Fruit fly (Drosophila melanogaster) whole organism, prepupa: ENCODE data around the gene Asciz.

ENCODE experiments used
- CG15336 ChIP-seq: fragments of 200-800 bp; sonication (Bioruptor generic); IDR thresholded peaks from 2 replicates; pipeline ENCODE4 v1.3.6; 2022; ENCODE audit warnings: missing biosample characterization, missing genetic modification characterization
- CG1621 ChIP-seq: fragments of 200-800 bp; sonication (Bioruptor generic); optimal IDR thresholded peaks from 3 replicates; lab custom pipeline; 2018; ENCODE audit warnings: missing biosample characterization, mild to moderate bottlenecking, missing genetic modification characterization
- CG16779 ChIP-seq: fragments of 200-800 bp; sonication (Bioruptor generic); optimal IDR thresholded peaks from 3 replicates; lab custom pipeline; 2017; ENCODE audit warnings: missing biosample characterization, mild to moderate bottlenecking, missing genetic modification characterization
- CG3032 ChIP-seq: fragments of 200-800 bp; optimal IDR thresholded peaks from 2 replicates; lab custom pipeline; 2019; ENCODE audit warnings: missing biosample characterization, mild to moderate bottlenecking, missing genetic modification characterization, moderate library complexity
- CG31627 ChIP-seq: fragments of 200-800 bp; sonication (Bioruptor generic); optimal IDR thresholded peaks from 3 replicates; lab custom pipeline; 2016; ENCODE audit warnings: missing biosample characterization, missing genetic modification characterization
- CG34406 ChIP-seq: fragments of 200-800 bp; sonication (Bioruptor generic); optimal IDR thresholded peaks from 3 replicates; lab custom pipeline; 2016; ENCODE audit warnings: missing biosample characterization, missing genetic modification characterization
- CG3919 ChIP-seq: fragments of 200-800 bp; sonication (Bioruptor generic); optimal IDR thresholded peaks from 3 replicates; lab custom pipeline; 2016; ENCODE audit warnings: missing biosample characterization, missing genetic modification characterization
- CG6163 ChIP-seq: fragments of 200-800 bp; sonication (Bioruptor generic); IDR thresholded peaks from 3 replicates; pipeline ENCODE4 v1.3.6; 2022; ENCODE audit warnings: missing biosample characterization, missing genetic modification characterization
- CG6808 ChIP-seq: fragments of 200-800 bp; sonication (Bioruptor generic); optimal IDR thresholded peaks from 3 replicates; lab custom pipeline; 2017; ENCODE audit warnings: missing biosample characterization, missing genetic modification characterization, mild to moderate bottlenecking, moderate library complexity, missing genetic modification reagents
- CG8119 ChIP-seq: fragments of 200-800 bp; sonication (Bioruptor generic); IDR thresholded peaks from 3 replicates; pipeline ENCODE4 v1.3.6; 2022; ENCODE audit warnings: missing biosample characterization, missing genetic modification characterization
- Eip75B ChIP-seq: fragments of 200-800 bp; sonication (Bioruptor generic); optimal IDR thresholded peaks from 3 replicates; lab custom pipeline; 2016; ENCODE audit warnings: missing biosample characterization, missing genetic modification characterization
- Ets96B ChIP-seq: fragments of 200-800 bp; optimal IDR thresholded peaks from 2 replicates; lab custom pipeline; 2019; ENCODE audit warnings: missing biosample characterization, mild to moderate bottlenecking, missing genetic modification characterization, moderate library complexity
- Hr38 ChIP-seq: sonication (Bioruptor generic); optimal IDR thresholded peaks from 2 replicates; lab custom pipeline; 2016; ENCODE audit warnings: missing biosample characterization, missing genetic modification characterization
- Hr39 ChIP-seq: fragments of 200-800 bp; sonication (Bioruptor generic); optimal IDR thresholded peaks from 2 replicates; lab custom pipeline; 2016; ENCODE audit warnings: missing biosample characterization, missing genetic modification characterization
- Met ChIP-seq: fragments of 200-800 bp; sonication (Bioruptor generic); optimal IDR thresholded peaks from 3 replicates; lab custom pipeline; 2016; ENCODE audit warnings: missing biosample characterization, missing genetic modification characterization
- Sox14 ChIP-seq: fragments of 200-800 bp; sonication (Bioruptor generic); optimal IDR thresholded peaks from 3 replicates; lab custom pipeline; 2016; ENCODE audit warnings: missing biosample characterization, missing genetic modification characterization
- cyc ChIP-seq: fragments of 200-800 bp; sonication (Bioruptor generic); optimal IDR thresholded peaks from 3 replicates; lab custom pipeline; 2016; ENCODE audit warnings: missing biosample characterization, missing genetic modification characterization
- dsx ChIP-seq: fragments of 200-800 bp; optimal IDR thresholded peaks from 3 replicates; lab custom pipeline; 2019; ENCODE audit warnings: missing biosample characterization, mild to moderate bottlenecking, missing genetic modification characterization, moderate library complexity; ENCODE audit not compliant: poor library complexity, severe bottlenecking
- eg ChIP-seq: fragments of 200-800 bp; sonication (Bioruptor generic); IDR thresholded peaks from 3 replicates; pipeline ENCODE4 v1.3.6; 2022; ENCODE audit warnings: missing biosample characterization, missing genetic modification characterization
- esn ChIP-seq: fragments of 200-800 bp; sonication (Bioruptor generic); optimal IDR thresholded peaks from 2 replicates; lab custom pipeline; 2016; ENCODE audit warnings: missing biosample characterization, mild to moderate bottlenecking, missing genetic modification characterization, moderate library complexity
- fd59A ChIP-seq: fragments of 200-800 bp; sonication (Bioruptor generic); optimal IDR thresholded peaks from 2 replicates; lab custom pipeline; 2017; ENCODE audit warnings: missing biosample characterization, mild to moderate bottlenecking, missing genetic modification characterization, missing genetic modification reagents
- pdm3 ChIP-seq: fragments of 200-800 bp; sonication (Bioruptor generic); optimal IDR thresholded peaks from 3 replicates; lab custom pipeline; 2016; ENCODE audit warnings: missing biosample characterization, missing genetic modification characterization
- ss ChIP-seq, 2 experiments: fragments of 200-800 bp; sonication (Bioruptor generic); optimal IDR thresholded peaks; 2 replicates in 1 of 2; 3 replicates in 1 of 2; lab custom pipeline; 2017 to 2018; ENCODE audit warnings: mild to moderate bottlenecking in 2 of 2, missing biosample characterization in 2 of 2, missing genetic modification characterization in 2 of 2, moderate library complexity in 1 of 2
- svp ChIP-seq: fragments of 200-800 bp; sonication (Bioruptor generic); peaks from one replicate; lab custom pipeline; 2016; ENCODE audit warnings: missing biosample characterization, missing genetic modification characterization
- vri ChIP-seq: fragments of 200-800 bp; sonication (Bioruptor generic); optimal IDR thresholded peaks from 3 replicates; lab custom pipeline; 2016; ENCODE audit warnings: missing biosample characterization, mild to moderate bottlenecking, missing genetic modification characterization

The Asciz gene

DNA sequence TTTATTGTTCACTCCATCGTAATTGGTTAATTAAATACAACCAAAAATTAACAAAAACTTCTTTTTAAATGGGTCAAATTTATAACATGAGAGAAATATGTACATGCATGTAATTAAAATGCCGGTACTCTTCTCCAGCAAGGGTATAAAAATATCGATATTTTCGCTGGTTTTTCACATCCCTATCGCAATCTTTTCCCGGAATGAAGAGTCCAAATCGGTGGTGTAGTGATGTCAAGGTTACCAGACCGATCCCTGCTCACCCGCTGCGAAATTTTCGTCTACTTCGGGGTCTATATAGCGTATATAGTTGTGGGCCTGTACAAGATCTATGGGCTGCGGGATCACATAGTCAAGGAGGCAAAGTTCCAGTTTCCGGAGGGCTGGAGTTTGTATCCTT is 4.1 kb downstream of the Asciz start, which contains the start of gene rasp:
Gene rasp (plus strand): TSS at position 213 of the 400 bp plus-strand sequence.
- TF ChIP-seq fd59A: no peak
- TF ChIP-seq CG1621 (tag; lab: Kevin White, UChicago): peak; percentile 90

DNA sequence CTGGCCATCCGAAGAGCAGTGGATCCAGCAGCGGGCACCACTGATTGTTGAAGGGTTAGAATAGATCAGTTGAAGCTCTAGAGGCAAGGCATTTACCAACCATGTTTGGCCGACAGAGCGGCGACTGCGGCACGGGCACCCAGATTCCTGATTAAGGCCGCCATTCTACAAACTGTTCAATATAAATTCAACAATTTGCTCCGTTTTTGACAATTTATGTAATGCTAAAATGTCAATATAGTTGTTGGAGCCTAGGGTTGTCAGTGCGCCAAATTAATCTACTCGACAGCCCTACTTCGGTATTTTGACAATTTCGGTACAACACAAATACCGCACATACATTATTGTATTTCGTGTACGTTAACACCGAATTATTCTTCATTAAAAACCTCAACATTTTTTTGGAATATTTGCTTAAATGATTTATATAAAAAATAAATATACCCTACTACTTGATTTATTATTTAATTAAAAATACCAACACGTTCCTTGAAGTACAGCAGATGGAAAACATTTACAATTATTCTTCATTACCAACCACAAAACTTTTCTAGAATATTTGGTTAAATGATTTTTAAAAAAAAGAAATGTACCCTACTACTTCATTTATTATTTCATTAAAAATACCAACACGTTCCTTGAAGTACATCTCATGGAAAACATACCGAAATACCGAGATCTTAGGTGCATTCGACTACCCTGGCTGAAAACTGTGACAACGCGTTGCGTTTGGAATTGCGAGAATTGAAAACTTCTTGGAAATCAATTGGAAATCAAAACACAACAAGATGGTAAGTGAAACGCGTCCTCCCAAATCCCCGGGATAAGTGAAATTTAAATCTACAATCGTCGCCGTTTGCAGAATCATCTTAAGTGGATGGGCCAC is 6.5 kb downstream of the Asciz start, which contains the start of the genes ND-30 and CG15812:
Gene ND-30 (minus strand): TSS at position 270 of the 886 bp plus-strand sequence.
Gene CG15812 (plus strand): TSS at position 683 of the 886 bp plus-strand sequence.
- no peak for TF ChIP-seq pdm3
- TF ChIP-seq CG3032 (tag; lab: Kevin White, UChicago): peak; percentile 14
- TF ChIP-seq esn (GFP tag; lab: Kevin White, UChicago): peak; percentile 48
- TF ChIP-seq cyc (GFP tag; lab: Kevin White, UChicago): peak; percentile 21

DNA sequence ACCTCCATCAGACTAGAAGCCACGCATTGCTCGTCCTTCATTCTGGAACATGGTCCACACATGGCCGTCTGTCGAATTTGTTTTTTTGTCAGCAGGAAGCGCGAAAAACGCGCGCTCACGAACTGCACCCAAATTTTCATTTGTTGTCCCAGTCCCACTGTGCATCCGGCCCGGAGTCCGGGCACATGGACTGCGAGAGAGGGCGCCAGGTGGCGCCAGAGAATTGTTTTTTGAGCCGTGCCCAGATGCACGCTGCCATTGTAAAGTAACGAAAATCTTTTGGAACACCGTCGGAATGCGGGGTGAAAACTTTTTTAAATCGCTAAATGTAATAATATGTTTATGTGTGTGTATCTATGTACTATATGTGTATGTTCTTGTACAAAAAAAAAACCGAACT is 8.4 kb downstream of the Asciz start:
- TF ChIP-seq CG1621 (tag; lab: Kevin White, UChicago) (no peak), CG16779 (no peak), dsx (GFP tag; lab: Kevin White, UChicago) (no peak), eg (GFP tag; lab: Robert Waterston, UW) (no peak), vri (GFP tag; lab: Kevin White, UChicago) (no peak), CG6808 (GFP tag; lab: Kevin White, UChicago) (no peak), CG3919 (no peak), Met (GFP tag; lab: Kevin White, UChicago) (no peak), Hr38 (GFP tag; lab: Kevin White, UChicago) (no peak), Hr39 (no peak), CG3032 (tag; lab: Kevin White, UChicago) (no peak)

DNA sequence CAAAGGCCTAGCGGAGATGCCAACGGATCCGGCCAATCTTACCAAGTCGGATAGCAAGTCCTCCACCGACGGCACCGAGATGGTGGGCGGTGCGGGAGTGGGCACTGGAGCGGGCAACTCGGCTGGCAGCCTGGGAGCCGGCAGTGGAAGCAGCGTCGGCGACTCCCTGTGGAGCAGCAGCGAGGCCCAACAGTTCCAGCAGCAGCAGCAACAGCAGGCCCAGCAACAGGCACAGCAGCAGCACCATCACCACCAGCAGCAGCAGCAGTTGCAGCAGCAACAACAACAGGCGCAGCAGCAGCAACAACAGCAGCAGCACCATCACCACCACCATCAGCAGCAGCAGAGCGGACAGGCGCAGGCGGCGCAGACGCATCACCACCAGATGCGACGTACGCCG is 15.7 kb downstream of the Asciz start:
- TF ChIP-seq pdm3 (no peak), Sox14 (GFP tag; lab: Kevin White, UChicago) (no peak), CG8119 (GFP tag; lab: Robert Waterston, UW) (no peak)
- TF ChIP-seq, all 60 proteins: peak for 0

DNA sequence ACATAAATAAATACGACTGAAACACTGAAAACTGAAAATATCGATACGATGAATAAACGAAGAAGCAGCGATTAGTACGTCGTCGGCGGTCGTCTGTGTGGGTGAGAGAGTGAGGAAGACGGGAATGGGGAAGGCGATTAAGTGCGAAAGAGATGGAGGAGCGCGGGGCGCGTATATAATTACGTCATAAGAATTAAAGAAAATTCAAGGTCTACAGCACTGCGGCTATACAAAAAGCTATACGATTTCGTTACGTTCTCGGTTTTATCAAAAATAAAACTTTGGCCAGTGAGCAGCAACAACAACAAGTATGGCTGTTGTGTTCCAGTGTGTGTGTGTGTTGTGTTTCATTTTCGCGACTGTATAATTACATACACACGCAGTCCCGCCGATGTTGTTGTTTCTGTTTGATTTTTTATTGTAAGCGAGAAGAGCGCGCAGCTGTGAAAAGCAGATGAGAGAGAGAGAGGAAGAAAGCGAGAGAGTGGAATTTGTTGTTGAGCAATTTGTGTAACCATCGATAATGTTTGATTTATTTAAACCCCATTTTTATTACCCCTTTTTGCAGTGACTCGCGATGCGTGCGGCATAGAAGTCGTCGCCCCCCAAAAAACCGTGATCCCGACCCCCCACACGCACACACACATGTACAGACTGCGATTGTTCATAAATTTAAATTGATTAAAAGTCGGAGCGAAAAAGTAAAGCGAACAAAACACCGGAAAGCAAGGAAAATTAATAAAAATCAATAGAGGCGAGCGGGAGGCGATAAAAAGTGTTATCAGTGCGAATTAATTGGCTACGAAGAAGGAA is 16.8 kb downstream of the Asciz start:
- TF ChIP-seq CG31627 (GFP tag; lab: Kevin White, UChicago) (no peak), CG16779 (peak; percentile 19), CG8119 (GFP tag; lab: Robert Waterston, UW) (peak; percentile 41; the same call in 1 of the 3 replicates), Hr39 (no peak), Eip75B (no peak), pdm3 (no peak), ss (GFP tag; optimal IDR thresholded peaks at IDR 0.05; lab: Kevin White, UChicago) (peak in 1 of 2 experiments; percentile 27), vri (GFP tag; lab: Kevin White, UChicago) (peak; percentile 99), svp (GFP tag; lab: Kevin White, UChicago) (peak; percentile 88), Sox14 (GFP tag; lab: Kevin White, UChicago) (no peak), CG34406 (no peak), CG15336 (GFP tag; lab: Robert Waterston, UW) (peak; percentile 50), CG6163 (GFP tag; lab: Robert Waterston, UW) (peak; percentile 10; the same call in 1 of the 3 replicates), Ets96B (no peak)
